Worm (Caenorhabditis elegans) whole organism, L3 larva: ENCODE results near the gene dod-19.

Experiments used
- ZK546.5 ChIP-seq: sonication (generic microtip); optimal IDR thresholded peaks from 2 replicates; lab custom pipeline; 2017; ENCODE audit warnings: missing biosample characterization, missing genetic modification characterization
- ceh-16 ChIP-seq: sonication (generic microtip); optimal IDR thresholded peaks from 2 replicates; lab custom pipeline; 2017; ENCODE audit warnings: missing biosample characterization, missing genetic modification characterization
- ceh-28 ChIP-seq: fragments of 150-350 bp; optimal IDR thresholded peaks from 2 replicates; lab custom pipeline; 2014; ENCODE audit warnings: missing biosample characterization, missing genetic modification reagents, missing genetic modification characterization
- ceh-82 ChIP-seq: fragments of 150-350 bp; optimal IDR thresholded peaks from 2 replicates; lab custom pipeline; 2014; ENCODE audit warnings: missing biosample characterization, missing genetic modification characterization
- ceh-9 ChIP-seq: sonication (generic microtip); optimal IDR thresholded peaks from 2 replicates; lab custom pipeline; 2018; ENCODE audit warnings: missing biosample characterization, missing genetic modification characterization
- egl-27 ChIP-seq: sonication (generic microtip); optimal IDR thresholded peaks from 4 replicates; lab custom pipeline; 2017; ENCODE audit warnings: missing biosample characterization, missing genetic modification reagents, missing genetic modification characterization
- egl-5 ChIP-seq: fragments of 150-350 bp; optimal IDR thresholded peaks from 2 replicates; lab custom pipeline; 2017; ENCODE audit warnings: missing biosample characterization, missing genetic modification reagents, missing genetic modification characterization, inconsistent platforms
- elt-1 ChIP-seq: fragments of 150-350 bp; optimal IDR thresholded peaks from 2 replicates; lab custom pipeline; 2014; ENCODE audit warnings: missing biosample characterization, missing genetic modification characterization
- elt-2 ChIP-seq: sonication (generic microtip); optimal IDR thresholded peaks from 2 replicates; lab custom pipeline; 2016; ENCODE audit warnings: missing genetic modification reagents, mild to moderate bottlenecking, missing genetic modification characterization, missing compliant biosample characterization
- elt-3 ChIP-seq, 3 experiments: fragments of 150-350 bp in 1 of 3; sonication (generic microtip) in 2 of 3; optimal IDR thresholded peaks; 2 replicates in 2 of 3; 4 replicates in 1 of 3; lab custom pipeline; 2014 to 2017; ENCODE audit warnings: missing biosample characterization in 3 of 3, missing genetic modification characterization in 3 of 3
- eor-1 ChIP-seq, 2 experiments: fragments of 150-350 bp; optimal IDR thresholded peaks; 2 replicates each; lab custom pipeline; 2014 to 2018; ENCODE audit warnings: missing biosample characterization in 2 of 2, missing genetic modification characterization in 2 of 2
- fkh-10 ChIP-seq: sonication (generic microtip); optimal IDR thresholded peaks from 2 replicates; lab custom pipeline; 2017; ENCODE audit warnings: missing biosample characterization, missing genetic modification reagents, missing genetic modification characterization
- fos-1 ChIP-seq: fragments of 150-350 bp; optimal IDR thresholded peaks from 2 replicates; lab custom pipeline; 2014; ENCODE audit warnings: missing biosample characterization, missing genetic modification characterization
- jun-1 ChIP-seq: fragments of 150-350 bp; optimal IDR thresholded peaks from 2 replicates; lab custom pipeline; 2014; ENCODE audit warnings: missing biosample characterization, missing genetic modification reagents, missing genetic modification characterization
- lin-39 ChIP-seq: fragments of 150-350 bp; optimal IDR thresholded peaks from 2 replicates; lab custom pipeline; 2018; ENCODE audit warnings: missing biosample characterization, missing genetic modification reagents, missing genetic modification characterization
- lsy-12 ChIP-seq: sonication (generic microtip); optimal IDR thresholded peaks from 2 replicates; lab custom pipeline; 2016; ENCODE audit warnings: mild to moderate bottlenecking, missing genetic modification characterization, missing compliant biosample characterization
- mdl-1 ChIP-seq: fragments of 150-350 bp; optimal IDR thresholded peaks from 2 replicates; lab custom pipeline; 2014; ENCODE audit warnings: missing biosample characterization, missing genetic modification characterization
- nhr-23 ChIP-seq: fragments of 150-350 bp; optimal IDR thresholded peaks from 2 replicates; lab custom pipeline; 2014; ENCODE audit warnings: missing biosample characterization, missing genetic modification reagents, missing genetic modification characterization
- nhr-237 ChIP-seq: fragments of 150-350 bp; optimal IDR thresholded peaks from 2 replicates; lab custom pipeline; 2014; ENCODE audit warnings: missing biosample characterization, missing genetic modification characterization
- nhr-76 ChIP-seq: fragments of 150-350 bp; sonication (generic microtip); optimal IDR thresholded peaks from 5 replicates; lab custom pipeline; 2014; ENCODE audit warnings: missing biosample characterization, missing genetic modification characterization
- nhr-77 ChIP-seq: fragments of 150-350 bp; optimal IDR thresholded peaks from 2 replicates; lab custom pipeline; 2014; ENCODE audit warnings: missing biosample characterization, missing genetic modification characterization
- pha-4 ChIP-seq: fragments of 150-350 bp; optimal IDR thresholded peaks from 2 replicates; lab custom pipeline; 2014; ENCODE audit warnings: missing biosample characterization, missing genetic modification reagents, missing genetic modification characterization
- pqm-1 ChIP-seq: fragments of 150-350 bp; optimal IDR thresholded peaks from 2 replicates; lab custom pipeline; 2017; ENCODE audit warnings: missing biosample characterization, missing genetic modification characterization, inconsistent platforms
- skn-1 ChIP-seq: fragments of 150-350 bp; optimal IDR thresholded peaks from 2 replicates; lab custom pipeline; 2014; ENCODE audit warnings: missing biosample characterization, missing genetic modification characterization
- snpc-4 ChIP-seq: fragments of 150-350 bp; optimal IDR thresholded peaks from 2 replicates; lab custom pipeline; 2014; ENCODE audit warnings: missing biosample characterization, missing genetic modification characterization
- tbx-2 ChIP-seq: sonication (generic microtip); optimal IDR thresholded peaks from 2 replicates; lab custom pipeline; 2016; ENCODE audit warnings: mild to moderate bottlenecking, missing genetic modification characterization, missing compliant biosample characterization
- unc-39 ChIP-seq: sonication (generic microtip); optimal IDR thresholded peaks from 4 replicates; lab custom pipeline; 2017; ENCODE audit warnings: missing biosample characterization, missing genetic modification characterization
- unc-62 ChIP-seq: fragments of 150-350 bp; sonication (generic microtip); optimal IDR thresholded peaks from 4 replicates; lab custom pipeline; 2014; ENCODE audit warnings: missing biosample characterization, missing genetic modification reagents, missing genetic modification characterization
- zag-1 ChIP-seq: fragments of 150-350 bp; optimal IDR thresholded peaks from 2 replicates; lab custom pipeline; 2014; ENCODE audit warnings: missing biosample characterization, missing genetic modification characterization
- ztf-11 ChIP-seq: fragments of 150-350 bp; optimal IDR thresholded peaks from 2 replicates; lab custom pipeline; 2014; ENCODE audit warnings: missing biosample characterization, missing genetic modification characterization
- ztf-4 ChIP-seq: fragments of 150-350 bp; optimal IDR thresholded peaks from 2 replicates; lab custom pipeline; 2014; ENCODE audit warnings: missing biosample characterization, missing genetic modification characterization

The dod-19 gene

ce11 chrV:414630-415029 lies at the start of gene dod-19:
dod-19 (minus strand) TSS chrV:414759.
- TF ChIP-seq tbx-2 (tag; lab: Kevin White, UChicago), result no peak
- no peak for TF ChIP-seq fkh-10 (GFP tag; lab: Kevin White, UChicago)
- no peak for TF ChIP-seq ceh-28 (tag; lab: Kevin White, UChicago)
- no peak for TF ChIP-seq egl-27
- no peak for TF ChIP-seq elt-3 (tag; optimal IDR thresholded peaks at IDR 0.05; lab: Kevin White, UChicago)
- no peak for TF ChIP-seq ztf-11 (tag; lab: Kevin White, UChicago)
- TF ChIP-seq nhr-76, result no peak
- TF ChIP-seq snpc-4 (tag; lab: Kevin White, UChicago), result no peak
- no peak for TF ChIP-seq lsy-12
- TF ChIP-seq nhr-77 (tag; lab: Kevin White, UChicago), result no peak
- no peak for TF ChIP-seq zag-1 (tag; lab: Kevin White, UChicago)
- TF ChIP-seq pqm-1 (tag; lab: Kevin White, UChicago), result no peak

DNA sequence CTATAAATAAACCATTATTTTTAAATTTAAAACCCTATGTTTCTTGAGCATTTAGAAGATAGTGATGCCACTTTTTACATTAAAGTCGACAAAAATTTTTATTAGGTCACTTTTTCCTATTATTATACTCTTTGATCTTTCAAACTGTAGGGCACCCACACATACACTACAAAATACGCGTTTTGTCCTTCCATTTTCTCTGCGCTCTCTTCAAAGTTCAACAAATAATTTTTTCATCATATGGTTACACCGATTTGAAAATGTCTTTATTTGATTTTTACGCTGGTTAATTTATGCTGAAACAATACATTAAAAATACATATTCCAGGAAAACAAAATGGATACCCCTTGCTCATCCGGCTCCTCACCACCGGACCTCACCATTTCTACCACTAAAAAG lies 47.7 kb upstream of the dod-19 start, which contains the start of gene nhr-202:
nhr-202 (plus strand) TSS at position 326 of the 400 bp plus-strand sequence.
- TF ChIP-seq elt-2 (tag; lab: Kevin White, UChicago) (peak; percentile 72), mdl-1 (tag; lab: Kevin White, UChicago) (no peak), nhr-77 (tag; lab: Kevin White, UChicago) (no peak), unc-39 (tag; lab: Kevin White, UChicago) (no peak), pqm-1 (tag; lab: Kevin White, UChicago) (peak; percentile 62), ceh-82 (tag; lab: Kevin White, UChicago) (no peak), lin-39 (no peak), nhr-23 (tag; lab: Kevin White, UChicago) (peak; percentile 38), eor-1 (tag; optimal IDR thresholded peaks at IDR 0.05; lab: Kevin White, UChicago) (no peak), pha-4 (tag; lab: Kevin White, UChicago) (peak; percentile 33), egl-5 (no peak)

- TF ChIP-seq unc-62 (GFP tag; lab: Kevin White, UChicago) (no peak), pha-4 (tag; lab: Kevin White, UChicago) (peak; percentile 28), elt-2 (tag; lab: Kevin White, UChicago) (peak; percentile 91), pqm-1 (tag; lab: Kevin White, UChicago) (peak; percentile 97), snpc-4 (tag; lab: Kevin White, UChicago) (no peak), ceh-82 (tag; lab: Kevin White, UChicago) (no peak), elt-1 (tag; lab: Kevin White, UChicago) (no peak), skn-1 (tag; lab: Kevin White, UChicago) (peak; percentile 5)
- TF ChIP-seq, all 47 proteins: peak for 4
Observed at ce11 chrV:459464-459863, 44.9 kb upstream of the dod-19 start, which contains the start of gene nhr-203. nhr-203 (plus strand) TSS chrV:459795.

DNA sequence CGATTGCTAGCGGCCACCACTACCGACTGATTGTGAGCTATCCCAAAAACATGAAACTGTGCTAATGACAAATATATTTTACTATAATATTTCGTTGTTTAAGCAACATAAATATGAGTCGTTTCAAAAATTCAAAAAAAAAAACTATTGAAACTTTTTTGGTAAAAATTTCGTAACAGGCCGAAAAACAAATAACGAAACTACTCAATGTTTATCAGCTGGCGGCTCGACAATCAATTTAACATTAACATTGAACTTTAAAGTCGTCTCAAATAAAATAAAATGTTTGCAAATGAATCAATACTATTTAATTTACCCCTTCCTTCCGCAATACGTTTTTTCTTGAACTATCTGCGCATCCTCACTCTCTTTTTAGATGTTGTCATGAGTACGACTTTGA lies 43.3 kb upstream of the dod-19 start:
- TF ChIP-seq elt-2 (tag; lab: Kevin White, UChicago) (peak; percentile 15), pha-4 (tag; lab: Kevin White, UChicago) (peak; percentile 45), ZK546.5 (tag; lab: Kevin White, UChicago) (no peak)

DNA sequence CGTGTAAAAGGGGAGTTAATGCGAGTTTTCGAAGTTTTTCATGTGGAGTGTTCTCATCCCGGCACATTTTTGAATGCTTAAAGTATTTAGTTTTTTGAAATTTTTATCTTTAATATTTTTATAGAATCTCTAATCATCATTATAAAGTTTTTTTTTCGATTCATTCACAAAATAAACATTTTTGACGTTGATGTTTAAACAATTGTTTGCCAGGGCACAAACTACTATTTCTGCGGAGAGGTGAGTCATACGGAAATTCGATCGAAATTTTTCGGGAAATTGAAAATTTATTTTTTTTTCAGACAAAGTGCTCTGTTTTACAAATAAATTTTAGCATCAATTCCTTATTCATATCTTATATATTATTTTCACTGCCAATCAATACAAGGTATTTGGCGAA lies 39.0 kb upstream of the dod-19 start, which contains the start of gene nhr-98:
nhr-98 (plus strand) TSS at position 301 of the 400 bp plus-strand sequence.
- TF ChIP-seq ztf-4 (no peak), pha-4 (tag; lab: Kevin White, UChicago) (peak; percentile 2)

- no peak for TF ChIP-seq fos-1
- peak; percentile 35 for TF ChIP-seq elt-2 (tag; lab: Kevin White, UChicago)
- TF ChIP-seq egl-5, result no peak
- TF ChIP-seq nhr-237 (tag; lab: Kevin White, UChicago), result no peak
- no peak for TF ChIP-seq ceh-16
- no peak for TF ChIP-seq mdl-1 (tag; lab: Kevin White, UChicago)
- no peak for TF ChIP-seq ceh-9 (tag; lab: Kevin White, UChicago)
- no peak for TF ChIP-seq zag-1 (tag; lab: Kevin White, UChicago)
- TF ChIP-seq eor-1 (tag; optimal IDR thresholded peaks at IDR 0.05; lab: Kevin White, UChicago), result no peak
- no peak for TF ChIP-seq unc-39 (tag; lab: Kevin White, UChicago)
- TF ChIP-seq pha-4 (tag; lab: Kevin White, UChicago), result peak; percentile 27
- no peak for TF ChIP-seq jun-1 (tag; lab: Kevin White, UChicago)
Observed at ce11 chrV:450757-451501, 36.4 kb upstream of the dod-19 start, which contains the start of gene nhr-123. nhr-123 (plus strand) TSS chrV:451451.
